Fruit fly (Drosophila melanogaster) whole organism, wandering third instar larva: Measurements from ENCODE around the gene CG5521.

Experiments
- Abd-B ChIP-seq: fragments of >200 bp; optimal IDR thresholded peaks from 2 replicates; lab custom pipeline; 2017; ENCODE audit warnings: missing biosample characterization, missing genetic modification characterization
- Dfd ChIP-seq: fragments of >200 bp; optimal IDR thresholded peaks from 2 replicates; lab custom pipeline; 2017; ENCODE audit warnings: missing biosample characterization, missing genetic modification characterization
- GATAd ChIP-seq: sonication (Bioruptor generic); optimal IDR thresholded peaks from 2 replicates; lab custom pipeline; 2016; ENCODE audit warnings: missing biosample characterization, missing genetic modification characterization
- Hr78 ChIP-seq: fragments of >200 bp; optimal IDR thresholded peaks from 2 replicates; lab custom pipeline; 2017; ENCODE audit warnings: missing biosample characterization, missing genetic modification characterization
- Myc ChIP-seq: fragments of >200 bp; optimal IDR thresholded peaks from 2 replicates; lab custom pipeline; 2017
- OdsH ChIP-seq: fragments of 200-800 bp; sonication (Bioruptor generic); optimal IDR thresholded peaks from 2 replicates; lab custom pipeline; 2016; ENCODE audit warnings: missing biosample characterization, mild to moderate bottlenecking, missing genetic modification characterization
- h ChIP-seq: fragments of 200-800 bp; sonication (Bioruptor generic); optimal IDR thresholded peaks from 3 replicates; lab custom pipeline; 2016; ENCODE audit warnings: missing biosample characterization, mild to moderate bottlenecking, missing genetic modification characterization
- jim ChIP-seq: fragments of 175-275, 200-325 bp; sonication (Bioruptor generic); optimal IDR thresholded peaks from 2 replicates; lab custom pipeline; 2016; ENCODE audit warnings: missing biosample characterization, mild to moderate bottlenecking, missing genetic modification characterization
- lola ChIP-seq: fragments of >200 bp; optimal IDR thresholded peaks from 2 replicates; lab custom pipeline; 2017; ENCODE audit warnings: missing biosample characterization, missing genetic modification characterization
- pan ChIP-seq: fragments of >200 bp; optimal IDR thresholded peaks from 2 replicates; lab custom pipeline; 2017
- psq ChIP-seq: fragments of 200-800 bp; sonication (Bioruptor generic); optimal IDR thresholded peaks from 3 replicates; lab custom pipeline; 2017; ENCODE audit warnings: missing biosample characterization, mild to moderate bottlenecking, missing genetic modification characterization, moderate library complexity
- tai ChIP-seq: sonication (Bioruptor generic); optimal IDR thresholded peaks from 2 replicates; lab custom pipeline; 2016; ENCODE audit warnings: missing biosample characterization, missing genetic modification characterization
- usp ChIP-seq: fragments of >200 bp; optimal IDR thresholded peaks from 2 replicates; lab custom pipeline; 2017; ENCODE audit warnings: missing biosample characterization, missing genetic modification characterization
- woc ChIP-seq: sonication (Bioruptor generic); optimal IDR thresholded peaks from 2 replicates; lab custom pipeline; 2016; ENCODE audit warnings: missing biosample characterization, mild to moderate bottlenecking, missing genetic modification characterization

dm6 chr3R:27023117-27023516 is 56.4 kb downstream of the CG5521 start, which contains the start of gene CG6277:
- TF ChIP-seq psq (GFP tag; lab: Kevin White, UChicago) (no peak), Abd-B (GFP tag; lab: Kevin White, UChicago) (no peak), lola (GFP tag; lab: Kevin White, UChicago) (no peak), tai (GFP tag; lab: Kevin White, UChicago) (no peak), woc (GFP tag; lab: Kevin White, UChicago) (no peak), Dfd (no peak), Hr78 (GFP tag; lab: Kevin White, UChicago) (no peak), usp (GFP tag; lab: Kevin White, UChicago) (no peak), Myc (lab: Kevin White, UChicago) (no peak), GATAd (GFP tag; lab: Kevin White, UChicago) (no peak), pan (lab: Kevin White, UChicago) (no peak), h (GFP tag; lab: Kevin White, UChicago) (no peak), jim (GFP tag; lab: Kevin White, UChicago) (no peak), OdsH (GFP tag; lab: Kevin White, UChicago) (no peak)
